Fruit fly (Drosophila melanogaster) whole organism, embryonic: Measurements from ENCODE around the gene gogo.

ENCODE experiments used
- B-H2 ChIP-seq: fragments of 200-800 bp; sonication (Bioruptor generic); optimal IDR thresholded peaks from 2 replicates; lab custom pipeline; 2018; ENCODE audit warnings: missing biosample characterization, mild to moderate bottlenecking, missing genetic modification characterization
- BEAF-32 ChIP-seq: fragments of 200-800 bp; sonication (Bioruptor generic); optimal IDR thresholded peaks from 3 replicates; lab custom pipeline; 2017; ENCODE audit warnings: missing biosample characterization, missing genetic modification characterization, mild to moderate bottlenecking, moderate library complexity, missing genetic modification reagents
- CG10267 ChIP-seq: fragments of 200-800 bp; sonication (Bioruptor generic); optimal IDR thresholded peaks from 2 replicates; lab custom pipeline; 2018; ENCODE audit warnings: missing biosample characterization, mild to moderate bottlenecking, missing genetic modification characterization, moderate library complexity
- CG12104 ChIP-seq: fragments of 200-800 bp; sonication (Bioruptor generic); optimal IDR thresholded peaks from 3 replicates; lab custom pipeline; 2016; ENCODE audit warnings: missing biosample characterization, missing genetic modification characterization
- CG13296 ChIP-seq: fragments of 200-800 bp; sonication (Bioruptor generic); optimal IDR thresholded peaks from 3 replicates; lab custom pipeline; 2018; ENCODE audit warnings: missing biosample characterization, mild to moderate bottlenecking, missing genetic modification characterization
- CG14014 ChIP-seq: fragments of 200-800 bp; sonication (Bioruptor generic); IDR thresholded peaks from 2 replicates; pipeline ENCODE4 v1.3.6; 2022; ENCODE audit warnings: missing biosample characterization, missing genetic modification characterization
- CG17829 ChIP-seq: fragments of 200-800 bp; optimal IDR thresholded peaks from 2 replicates; lab custom pipeline; 2019; ENCODE audit warnings: missing biosample characterization, mild to moderate bottlenecking, missing genetic modification characterization, moderate library complexity
- CG2678 ChIP-seq: fragments of 200-800 bp; sonication (Bioruptor generic); optimal IDR thresholded peaks from 3 replicates; lab custom pipeline; 2019; ENCODE audit warnings: missing biosample characterization, mild to moderate bottlenecking, missing genetic modification characterization, moderate library complexity
- CG34376 ChIP-seq: fragments of 200-800 bp; sonication (Bioruptor generic); optimal IDR thresholded peaks from 2 replicates; lab custom pipeline; 2018; ENCODE audit warnings: missing biosample characterization, mild to moderate bottlenecking, missing genetic modification characterization
- CG3838 ChIP-seq: fragments of 200-800 bp; sonication (Bioruptor generic); optimal IDR thresholded peaks from 3 replicates; lab custom pipeline; 2016; ENCODE audit warnings: missing biosample characterization, missing genetic modification characterization
- CG4617 ChIP-seq: fragments of 200-800 bp; sonication (Bioruptor generic); optimal IDR thresholded peaks from 3 replicates; lab custom pipeline; 2016; ENCODE audit warnings: missing biosample characterization, missing genetic modification characterization, borderline replicate concordance
- CG4707 ChIP-seq: fragments of 200-800 bp; sonication (Bioruptor generic); optimal IDR thresholded peaks from 2 replicates; lab custom pipeline; 2018; ENCODE audit warnings: missing biosample characterization, mild to moderate bottlenecking, missing genetic modification characterization, moderate library complexity
- CG8924 ChIP-seq: fragments of 200-800 bp; optimal IDR thresholded peaks from 3 replicates; lab custom pipeline; 2019; ENCODE audit warnings: missing biosample characterization, mild to moderate bottlenecking, missing genetic modification characterization, moderate library complexity
- Dll ChIP-seq: fragments of 200-800 bp; sonication (Bioruptor generic); IDR thresholded peaks from 4 replicates; pipeline ENCODE4 v1.3.6; 2022; ENCODE audit warnings: missing biosample characterization, missing genetic modification characterization; ENCODE audit not compliant: partially characterized antibody
- Elba2 ChIP-seq: fragments of 200-800 bp; sonication (Bioruptor generic); optimal IDR thresholded peaks from 3 replicates; lab custom pipeline; 2016; ENCODE audit warnings: missing biosample characterization, missing genetic modification characterization
- Lhr ChIP-seq: fragments of 200-800 bp; sonication (Bioruptor generic); optimal IDR thresholded peaks from 3 replicates; lab custom pipeline; 2017; ENCODE audit warnings: mild to moderate bottlenecking, missing biosample characterization, missing genetic modification reagents, missing genetic modification characterization
- MESR4 ChIP-seq: fragments of 200-800 bp; sonication (Bioruptor generic); optimal IDR thresholded peaks from 2 replicates; lab custom pipeline; 2018; ENCODE audit warnings: missing biosample characterization, mild to moderate bottlenecking, missing genetic modification characterization, moderate library complexity
- Mad ChIP-seq: fragments of 200-800 bp; sonication (Bioruptor generic); optimal IDR thresholded peaks from 2 replicates; lab custom pipeline; 2016; ENCODE audit warnings: missing biosample characterization, missing genetic modification characterization
- Sry-δ ChIP-seq: fragments of 200-800 bp; sonication (Bioruptor generic); optimal IDR thresholded peaks from 2 replicates; lab custom pipeline; 2016; ENCODE audit warnings: missing biosample characterization, missing genetic modification characterization
- Vsx1 ChIP-seq: fragments of 200-800 bp; sonication (Bioruptor generic); optimal IDR thresholded peaks from 2 replicates; lab custom pipeline; 2017; ENCODE audit warnings: missing biosample characterization, mild to moderate bottlenecking, missing genetic modification characterization, missing genetic modification reagents
- amos ChIP-seq: fragments of 200-800 bp; sonication (Bioruptor generic); IDR thresholded peaks from 2 replicates; pipeline ENCODE4 v1.3.6; 2022; ENCODE audit warnings: missing biosample characterization, missing genetic modification characterization; ENCODE audit not compliant: partially characterized antibody
- dysf ChIP-seq: fragments of 200-800 bp; sonication (Bioruptor generic); IDR thresholded peaks from 3 replicates; pipeline ENCODE4 v1.3.6; 2022; ENCODE audit warnings: missing biosample characterization, missing genetic modification characterization
- exex ChIP-seq: fragments of 200-800 bp; sonication (Bioruptor generic); optimal IDR thresholded peaks from 4 replicates; lab custom pipeline; 2018; ENCODE audit warnings: missing biosample characterization, mild to moderate bottlenecking, missing genetic modification characterization, moderate library complexity
- gfzf ChIP-seq: fragments of 200-800 bp; sonication (Bioruptor generic); optimal IDR thresholded peaks from 2 replicates; lab custom pipeline; 2016; ENCODE audit warnings: missing biosample characterization, mild to moderate bottlenecking, missing genetic modification characterization, moderate library complexity
- grn ChIP-seq: fragments of 200-800 bp; sonication (Bioruptor generic); optimal IDR thresholded peaks from 3 replicates; lab custom pipeline; 2017; ENCODE audit warnings: missing biosample characterization, missing genetic modification characterization
- h ChIP-seq: fragments of >200 bp; optimal IDR thresholded peaks from 2 replicates; lab custom pipeline; 2017
- lab ChIP-seq: fragments of 200-800 bp; sonication (Bioruptor generic); optimal IDR thresholded peaks from 3 replicates; lab custom pipeline; 2017; ENCODE audit warnings: missing biosample characterization, missing genetic modification characterization, mild to moderate bottlenecking, moderate library complexity, missing genetic modification reagents
- mirr ChIP-seq: fragments of 200-800 bp; sonication (Bioruptor generic); optimal IDR thresholded peaks from 3 replicates; lab custom pipeline; 2018; ENCODE audit warnings: missing biosample characterization, mild to moderate bottlenecking, missing genetic modification characterization
- mld ChIP-seq: fragments of 200-800 bp; sonication (Bioruptor generic); IDR thresholded peaks from 3 replicates; pipeline ENCODE4 v1.3.6; 2022; ENCODE audit warnings: missing biosample characterization, missing genetic modification characterization; ENCODE audit not compliant: partially characterized antibody
- otp ChIP-seq: fragments of 200-800 bp; sonication (Bioruptor generic); IDR thresholded peaks from 3 replicates; pipeline ENCODE4, ENCODE4 v1.3.6; 2022; ENCODE audit warnings: missing biosample characterization, missing genetic modification characterization
- pho ChIP-seq: fragments of 200-800 bp; sonication (Bioruptor generic); optimal IDR thresholded peaks from 2 replicates; lab custom pipeline; 2016; ENCODE audit warnings: missing biosample characterization, missing genetic modification characterization
- prd ChIP-seq, 3 experiments: fragments of >200 bp in 2 of 3; fragments of 200-800 bp in 1 of 3; sonication (Bioruptor generic) in 1 of 3; optimal IDR thresholded peaks in 2 of 3; IDR thresholded peaks in 1 of 3; 2 replicates in 2 of 3; 3 replicates in 1 of 3; pipeline versions ENCODE4 v1.3.6 to Lab custom; 2017 to 2022; ENCODE audit warnings: missing biosample characterization in 1 of 3, missing genetic modification characterization in 1 of 3
- row ChIP-seq: fragments of 200-800 bp; sonication (Bioruptor generic); IDR thresholded peaks from 3 replicates; pipeline ENCODE4 v1.3.6; 2022; ENCODE audit warnings: missing biosample characterization, missing genetic modification characterization
- sob ChIP-seq: fragments of 200-800 bp; sonication (Bioruptor generic); IDR thresholded peaks from 2 replicates; pipeline ENCODE4 v1.3.6; 2022; ENCODE audit warnings: missing biosample characterization, missing genetic modification characterization
- stc ChIP-seq: fragments of 200-800 bp; sonication (Bioruptor generic); IDR thresholded peaks from 2 replicates; pipeline ENCODE4 v1.3.6; 2022; ENCODE audit warnings: missing biosample characterization, missing genetic modification characterization
- sug ChIP-seq: fragments of 200-800 bp; optimal IDR thresholded peaks from 2 replicates; lab custom pipeline; 2019; ENCODE audit warnings: missing biosample characterization, mild to moderate bottlenecking, missing genetic modification characterization, moderate library complexity
- trem ChIP-seq: fragments of 200-800 bp; optimal IDR thresholded peaks from 3 replicates; lab custom pipeline; 2019; ENCODE audit warnings: missing biosample characterization, mild to moderate bottlenecking, missing genetic modification characterization, moderate library complexity
- ttk ChIP-seq: fragments of 200-800 bp; sonication (Bioruptor generic); IDR thresholded peaks from 2 replicates; pipeline ENCODE4 v2.1.2; 2022; ENCODE audit warnings: missing biosample characterization, missing genetic modification characterization

gogo gene

dm6 chr3L:20226153-20226552 lies 68.8 kb downstream of the gogo start (continued):
- TF ChIP-seq CG10267 (tag; lab: Kevin White, UChicago) (peak; percentile 21), Mad (GFP tag; lab: Kevin White, UChicago) (no peak), gfzf (GFP tag; lab: Kevin White, UChicago) (peak; percentile 91), MESR4 (peak; percentile 58), CG12104 (GFP tag; lab: Kevin White, UChicago) (no peak), pho (GFP tag; lab: Kevin White, UChicago) (no peak), dysf (GFP tag; lab: Robert Waterston, UW) (no peak), Lhr (GFP tag; lab: Kevin White, UChicago) (peak; percentile 36), mld (no peak), CG3838 (GFP tag; lab: Kevin White, UChicago) (no peak), exex (tag; lab: Kevin White, UChicago) (peak; percentile 5), Dll (GFP tag; lab: Robert Waterston, UW) (0 out of 4 replicates have a peak, but pooled peaks have one; percentile 52), CG17829 (peak; percentile 19), amos (peak; percentile 12; the same call in 1 of the 2 replicates), h (no peak), stc (GFP tag; lab: Robert Waterston, UW) (no peak), BEAF-32 (GFP tag; lab: Kevin White, UChicago) (peak; percentile 66), Elba2 (peak; percentile 63), CG4617 (GFP tag; lab: Kevin White, UChicago) (peak; percentile 88), ttk (GFP tag; lab: Robert Waterston, UW) (no peak), Sry-δ (GFP tag; lab: Kevin White, UChicago) (peak; percentile 57), CG8924 (tag; lab: Kevin White, UChicago) (peak; percentile 25), row (GFP tag; lab: Robert Waterston, UW) (peak; percentile 27; the same call in 1 of the 3 replicates), trem (tag; lab: Kevin White, UChicago) (peak; percentile 69), otp (GFP tag; lab: Robert Waterston, UW) (no peak)
- TF ChIP-seq, all 482 proteins: peak for 55

dm6 chr3L:20223398-20223951 lies 71.5 kb downstream of the gogo start, which contains the start of gene CG17147:
TSS of gene CG17147 (plus strand) at chr3L:20223932.
- no peak for TF ChIP-seq CG14014 (GFP tag; lab: Robert Waterston, UW)
- TF ChIP-seq grn = peak; percentile 56
- peak; percentile 88 for TF ChIP-seq CG34376 (GFP tag; lab: Kevin White, UChicago)
- no peak for TF ChIP-seq CG4707 (GFP tag; lab: Kevin White, UChicago)
- peak; percentile 97 for TF ChIP-seq exex (tag; lab: Kevin White, UChicago)
- no peak for TF ChIP-seq sob (GFP tag; lab: Robert Waterston, UW)
- TF ChIP-seq lab (GFP tag; lab: Kevin White, UChicago) = peak; percentile 16
- TF ChIP-seq Vsx1 (GFP tag; lab: Kevin White, UChicago) = peak; percentile 13
- peak; percentile 19 for TF ChIP-seq CG2678
- peak; percentile 12 for TF ChIP-seq CG13296 (GFP tag; lab: Kevin White, UChicago)
- peak; percentile 62 for TF ChIP-seq sug
- TF ChIP-seq prd (optimal IDR thresholded peaks at IDR 0.05; lab: Kevin White, UChicago) = no peak
- TF ChIP-seq prd (GFP tag; IDR thresholded peaks at IDR 0.05; lab: Robert Waterston, UW) = no peak
- TF ChIP-seq mirr = peak; percentile 19
- TF ChIP-seq B-H2 (GFP tag; lab: Kevin White, UChicago) = peak; percentile 25
